Worm (Caenorhabditis elegans): ENCODE results near the gene M117.4.

ce11 chrIV:11792495-11792894 is 40.9 kb downstream of the M117.4 start, which contains the start of gene H01G02.3:
- TF ChIP-seq ztf-4 (tag; optimal IDR thresholded peaks at IDR 0.05) = no peak
- no peak for TF ChIP-seq nhr-76 (tag; optimal IDR thresholded peaks at IDR 0.05)
- TF ChIP-seq pqm-1 (tag; optimal IDR thresholded peaks at IDR 0.05) = no peak
- TF ChIP-seq zag-1 (tag; optimal IDR thresholded peaks at IDR 0.05) = no peak
- TF ChIP-seq R02D3.7 (tag; optimal IDR thresholded peaks at IDR 0.05) = no peak
- no peak for TF ChIP-seq nhr-77 (tag; optimal IDR thresholded peaks at IDR 0.05)
- no peak for TF ChIP-seq unc-39 (tag; optimal IDR thresholded peaks at IDR 0.05)
- TF ChIP-seq elt-2 (tag; optimal IDR thresholded peaks at IDR 0.05) = no peak
- no peak for TF ChIP-seq unc-62 (GFP tag; optimal IDR thresholded peaks at IDR 0.05)
- no peak for TF ChIP-seq fos-1 (tag; optimal IDR thresholded peaks at IDR 0.05)
- TF ChIP-seq jun-1 (tag; optimal IDR thresholded peaks at IDR 0.05) = no peak

All from whole organism, L3 larva.